Fruit fly (Drosophila melanogaster): ENCODE data around the gene Use1.

Gene Use1

DNA sequence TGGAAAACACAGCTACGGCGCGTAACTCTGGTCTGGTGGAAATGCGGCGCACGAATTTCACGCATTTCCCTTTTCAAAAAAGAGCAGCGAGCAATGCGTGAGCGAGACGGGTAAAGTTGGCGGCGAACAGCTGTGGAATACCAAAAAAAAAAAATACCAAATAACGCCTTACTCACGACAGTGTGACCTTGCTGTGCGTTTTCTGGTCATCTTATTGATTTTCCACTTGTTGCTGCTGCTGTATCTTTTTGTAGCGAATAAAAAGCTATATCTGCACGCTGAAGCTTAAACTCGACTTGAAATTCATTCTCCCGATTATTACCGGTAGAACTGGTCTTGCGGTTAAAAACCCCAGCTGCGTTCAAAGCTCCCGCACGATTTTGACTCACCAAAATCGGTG lies 2.6 kb downstream of the Use1 start, which contains the start of the genes bol and Dhpr:
TSS of gene bol (minus strand) at position 57 of the 400 bp plus-strand sequence.
TSS of gene Dhpr (plus strand) at position 212 of the 400 bp plus-strand sequence.
- TF ChIP-seq tj (GFP tag; optimal IDR thresholded peaks at IDR 0.05) (no peak), pad (GFP tag; optimal IDR thresholded peaks at IDR 0.05) (peak; percentile 45), kay (GFP tag; ENCODE audit: borderline replicate concordance) (no peak), bab1 (GFP tag; optimal IDR thresholded peaks at IDR 0.05) (peak; percentile 39), ovo (GFP tag; optimal IDR thresholded peaks at IDR 0.05) (peak; percentile 31), cic (GFP tag; optimal IDR thresholded peaks at IDR 0.05) (peak; percentile 21), CG12768 (GFP tag; optimal IDR thresholded peaks at IDR 0.05) (no peak), CG14711 (tag; optimal IDR thresholded peaks at IDR 0.05) (peak; percentile 7), Mnt (GFP tag; optimal IDR thresholded peaks at IDR 0.05) (peak; percentile 34)

DNA sequence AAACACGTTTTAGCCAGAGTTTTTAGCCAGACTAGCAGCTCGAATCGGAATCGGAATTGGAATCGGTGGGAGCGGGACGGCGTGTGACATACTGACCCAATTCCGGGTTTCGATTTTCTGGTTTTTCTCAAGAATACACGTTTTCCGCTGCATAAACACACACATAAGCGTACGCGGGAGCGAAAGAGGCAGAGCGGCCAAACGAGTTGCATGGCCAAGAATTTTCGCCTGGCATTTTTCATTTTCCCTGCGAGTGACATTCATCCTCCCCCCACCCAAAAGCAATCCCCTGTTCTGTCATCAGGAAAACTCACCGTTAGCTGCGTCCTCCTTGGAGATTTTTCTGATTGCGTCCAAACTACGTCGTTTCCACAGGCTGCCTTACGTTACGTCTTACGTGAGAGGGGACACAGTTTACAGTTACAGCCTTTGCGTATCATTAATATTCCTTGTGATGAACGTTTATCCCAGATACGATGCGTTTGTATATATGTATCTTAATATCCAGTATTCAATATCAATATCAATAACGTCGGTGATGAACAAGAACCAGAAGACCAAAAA lies 7.3 kb downstream of the Use1 start:
- TF ChIP-seq CG5204 (GFP tag; optimal IDR thresholded peaks at IDR 0.05) (no peak), pad (GFP tag; optimal IDR thresholded peaks at IDR 0.05) (peak; percentile 3)

DNA sequence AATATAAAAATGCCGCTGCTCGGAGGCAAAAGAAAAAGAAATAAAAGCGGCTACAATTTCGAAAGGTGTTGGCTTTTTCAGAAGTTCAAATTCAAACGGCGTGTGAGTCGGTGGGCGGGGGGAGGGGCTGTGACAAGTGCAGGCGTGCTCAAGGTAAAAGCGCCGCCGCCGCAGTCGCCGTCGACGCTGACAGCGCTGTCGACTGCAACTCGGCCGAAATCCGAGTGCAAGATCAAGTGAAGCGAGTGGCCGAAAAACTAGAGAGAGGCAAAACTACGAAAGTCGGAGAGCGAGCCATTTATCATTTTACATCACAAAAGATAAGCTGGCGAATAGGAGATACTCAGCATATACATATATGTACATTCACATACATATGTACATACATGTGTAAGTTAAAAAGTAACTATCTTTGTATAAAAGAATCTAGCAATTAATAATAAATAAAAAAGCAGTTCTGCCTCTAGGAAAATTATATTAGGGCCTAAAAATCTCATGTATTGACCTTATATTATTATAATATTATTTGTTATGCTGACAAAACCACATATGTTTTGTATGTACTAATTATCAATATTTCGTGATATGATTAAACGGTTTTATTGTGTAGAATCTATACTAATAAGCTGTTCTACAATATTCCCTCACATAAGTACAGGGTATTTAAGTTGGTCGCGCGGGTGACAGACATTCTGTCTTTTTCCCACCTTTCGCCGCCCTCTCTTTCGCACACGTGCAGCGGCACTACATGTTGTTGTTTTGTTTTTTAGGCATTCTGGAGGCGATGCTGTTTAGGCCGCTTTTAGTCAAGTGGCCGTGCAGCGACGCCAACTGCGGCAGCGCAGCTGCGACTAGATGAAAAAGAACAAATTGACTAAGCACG lies 8.0 kb downstream of the Use1 start:
- TF ChIP-seq cnc (optimal IDR thresholded peaks at IDR 0.05): no peak
- TF ChIP-seq Hr96 (GFP tag; optimal IDR thresholded peaks at IDR 0.05): peak; percentile 42
- peak; percentile 35 for TF ChIP-seq CG11617 (GFP tag; optimal IDR thresholded peaks at IDR 0.05)
- TF ChIP-seq Mnt (GFP tag; optimal IDR thresholded peaks at IDR 0.05): peak; percentile 18

DNA sequence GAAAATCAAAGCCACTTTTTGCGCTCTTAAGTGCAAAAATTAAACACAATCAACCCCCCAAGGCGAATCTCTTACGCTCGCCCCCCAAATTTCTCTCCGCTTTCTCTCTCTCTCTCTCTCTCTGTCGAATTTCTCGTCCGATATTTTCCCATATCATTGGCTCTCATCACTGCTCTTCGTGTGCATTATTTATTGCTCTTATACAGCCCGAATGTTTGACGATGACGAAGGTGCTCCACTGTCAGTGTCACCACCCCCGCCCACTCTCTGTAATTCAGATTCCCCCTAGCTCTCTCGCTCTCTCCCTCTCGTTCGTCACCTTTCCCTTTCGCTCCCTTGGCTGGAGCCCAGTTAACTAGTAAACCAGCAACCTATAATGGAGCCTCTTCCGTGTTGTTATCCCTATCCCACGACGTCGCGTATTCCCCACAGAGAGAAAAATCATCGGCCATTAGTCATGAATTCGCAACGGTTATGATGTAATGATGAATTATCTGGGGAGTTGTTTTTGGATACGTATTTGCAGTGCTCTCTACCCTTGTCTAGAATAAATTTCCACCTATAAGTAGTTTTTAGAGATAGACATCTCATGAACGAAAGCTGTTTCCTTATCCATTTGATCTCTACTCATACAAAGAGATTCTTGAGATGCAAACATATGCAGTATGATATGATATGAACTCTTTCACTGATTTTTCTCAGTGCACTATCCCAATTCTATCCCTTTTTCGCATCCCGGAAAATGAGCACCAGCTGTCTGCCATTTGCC lies 9.1 kb downstream of the Use1 start:
- peak; percentile 19 for TF ChIP-seq CG7045 (GFP tag; optimal IDR thresholded peaks at IDR 0.05)
- peak; percentile 79 for TF ChIP-seq kay (GFP tag; ENCODE audit: borderline replicate concordance)
- no peak for TF ChIP-seq CG11617 (GFP tag; optimal IDR thresholded peaks at IDR 0.05)
- TF ChIP-seq Clk (GFP tag; optimal IDR thresholded peaks at IDR 0.05): no peak
- no peak for TF ChIP-seq cic (GFP tag; optimal IDR thresholded peaks at IDR 0.05)

DNA sequence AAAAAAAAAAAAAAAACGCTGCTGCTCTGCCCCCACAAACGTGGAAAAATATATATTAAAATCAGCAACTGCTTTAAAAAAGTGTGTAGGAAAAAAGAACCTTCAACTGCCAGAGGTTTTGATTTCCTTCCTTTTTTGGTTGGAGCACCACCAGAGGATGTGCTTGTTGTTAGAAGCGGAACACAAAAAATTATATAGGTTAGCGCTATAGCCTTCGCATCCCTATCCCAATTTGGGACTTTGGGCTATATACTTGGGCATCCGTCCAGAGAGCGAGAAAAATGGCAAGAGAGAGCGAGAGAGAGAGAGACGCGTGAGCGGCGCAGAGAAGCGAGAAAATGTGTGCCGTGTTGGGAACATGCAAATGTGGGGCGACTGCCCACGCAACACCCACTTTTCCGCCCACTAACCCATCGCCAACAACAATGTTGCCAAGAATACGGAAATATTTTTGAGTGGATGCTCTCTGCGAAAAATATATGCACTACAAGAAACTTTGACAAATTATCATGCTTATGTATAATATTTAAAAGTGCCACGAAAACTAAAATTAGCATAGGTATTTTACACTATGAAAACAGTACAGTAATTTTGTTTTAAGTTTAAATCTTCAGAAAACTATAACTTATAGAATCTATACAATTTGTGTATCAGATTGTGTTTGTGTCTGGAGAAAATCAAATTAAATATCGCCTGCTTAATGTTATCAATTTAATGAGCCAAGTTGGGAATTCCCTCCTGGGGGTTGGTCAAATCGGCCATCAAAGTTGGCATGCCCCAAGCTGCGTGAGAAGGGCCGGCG lies 9.9 kb downstream of the Use1 start:
- TF ChIP-seq pad (GFP tag; optimal IDR thresholded peaks at IDR 0.05) (peak; percentile 35), toe (GFP tag; optimal IDR thresholded peaks at IDR 0.05) (peak; percentile 62), CG1620 (GFP tag; optimal IDR thresholded peaks at IDR 0.05) (no peak), CG33017 (tag; optimal IDR thresholded peaks at IDR 0.05) (peak; percentile 47), CG7045 (GFP tag; optimal IDR thresholded peaks at IDR 0.05) (peak; percentile 78), CG12768 (GFP tag; optimal IDR thresholded peaks at IDR 0.05) (peak; percentile 13), CG11617 (GFP tag; optimal IDR thresholded peaks at IDR 0.05) (peak; percentile 19), Hr96 (GFP tag; optimal IDR thresholded peaks at IDR 0.05) (peak; percentile 25), cic (GFP tag; optimal IDR thresholded peaks at IDR 0.05) (no peak), CG5204 (GFP tag; optimal IDR thresholded peaks at IDR 0.05) (peak; percentile 79), Mnt (GFP tag; optimal IDR thresholded peaks at IDR 0.05) (peak; percentile 0), tj (GFP tag; optimal IDR thresholded peaks at IDR 0.05) (no peak), CG7101 (tag; optimal IDR thresholded peaks at IDR 0.05) (peak; percentile 12), kay (GFP tag; ENCODE audit: borderline replicate concordance) (peak; percentile 74), cnc (optimal IDR thresholded peaks at IDR 0.05) (no peak), ovo (GFP tag; optimal IDR thresholded peaks at IDR 0.05) (no peak), CG14711 (tag; optimal IDR thresholded peaks at IDR 0.05) (peak; percentile 26), Clk (GFP tag; optimal IDR thresholded peaks at IDR 0.05) (peak; percentile 57), bab1 (GFP tag; optimal IDR thresholded peaks at IDR 0.05) (no peak), Crg-1 (GFP tag; optimal IDR thresholded peaks at IDR 0.05) (no peak)
